Fruit fly (Drosophila melanogaster) whole organism, embryonic: ENCODE results near the gene Ilp7.

Experiments
- B-H2 ChIP-seq: fragments of 200-800 bp; sonication (Bioruptor generic); optimal IDR thresholded peaks from 2 replicates; lab custom pipeline; 2018; ENCODE audit warnings: missing biosample characterization, mild to moderate bottlenecking, missing genetic modification characterization
- BtbVII ChIP-seq: fragments of 200-800 bp; sonication (Bioruptor generic); optimal IDR thresholded peaks from 3 replicates; lab custom pipeline; 2017; ENCODE audit warnings: missing biosample characterization, mild to moderate bottlenecking, missing genetic modification characterization
- CG10147 ChIP-seq: fragments of 200-800 bp; sonication (Bioruptor generic); optimal IDR thresholded peaks from 2 replicates; lab custom pipeline; 2019; ENCODE audit warnings: missing biosample characterization, mild to moderate bottlenecking, missing genetic modification characterization, moderate library complexity
- CG10979 ChIP-seq: fragments of 200-800 bp; sonication (Bioruptor generic); optimal IDR thresholded peaks from 2 replicates; lab custom pipeline; 2018; ENCODE audit warnings: missing biosample characterization, mild to moderate bottlenecking, missing genetic modification characterization, moderate library complexity
- CG11085 ChIP-seq: fragments of 200-800 bp; sonication (Bioruptor generic); IDR thresholded peaks from 2 replicates; pipeline ENCODE4 v1.3.6; 2022; ENCODE audit warnings: missing biosample characterization, missing genetic modification characterization
- CG14710 ChIP-seq: fragments of 200-800 bp; sonication (Bioruptor generic); optimal IDR thresholded peaks from 3 replicates; lab custom pipeline; 2019; ENCODE audit warnings: missing biosample characterization, mild to moderate bottlenecking, missing genetic modification characterization, moderate library complexity
- CG15514 ChIP-seq: fragments of 200-800 bp; sonication (Bioruptor generic); optimal IDR thresholded peaks from 3 replicates; lab custom pipeline; 2017; ENCODE audit warnings: missing biosample characterization, missing genetic modification characterization, mild to moderate bottlenecking, moderate library complexity, missing genetic modification reagents
- CG18011 ChIP-seq: fragments of 200-800 bp; sonication (Bioruptor generic); optimal IDR thresholded peaks from 2 replicates; lab custom pipeline; 2017; ENCODE audit warnings: missing biosample characterization, missing genetic modification characterization, mild to moderate bottlenecking, moderate library complexity, missing genotype
- CG30403 ChIP-seq: fragments of 200-800 bp; sonication (Bioruptor generic); optimal IDR thresholded peaks from 3 replicates; lab custom pipeline; 2016; ENCODE audit warnings: missing biosample characterization, missing genetic modification characterization
- CG3065 ChIP-seq: fragments of 200-800 bp; sonication (Bioruptor generic); optimal IDR thresholded peaks from 2 replicates; lab custom pipeline; 2016; ENCODE audit warnings: missing biosample characterization, missing genetic modification characterization
- CG4282 ChIP-seq: fragments of 200-800 bp; sonication (Bioruptor generic); optimal IDR thresholded peaks from 2 replicates; lab custom pipeline; 2016; ENCODE audit warnings: missing biosample characterization, missing genetic modification characterization
- CG4360 ChIP-seq: fragments of 200-800 bp; sonication (Bioruptor generic); IDR thresholded peaks from 2 replicates; pipeline ENCODE4 v1.3.6; 2022; ENCODE audit warnings: missing biosample characterization, missing genetic modification characterization
- CG4424 ChIP-seq: fragments of 200-800 bp; sonication (Bioruptor generic); optimal IDR thresholded peaks from 3 replicates; lab custom pipeline; 2016; ENCODE audit warnings: missing biosample characterization, missing genetic modification characterization
- CG5180 ChIP-seq: fragments of 200-800 bp; sonication (Bioruptor generic); optimal IDR thresholded peaks from 3 replicates; lab custom pipeline; 2017; ENCODE audit warnings: missing biosample characterization, missing genetic modification characterization, mild to moderate bottlenecking, moderate library complexity, missing genetic modification reagents
- CG6254 ChIP-seq: fragments of 200-800 bp; sonication (Bioruptor generic); optimal IDR thresholded peaks from 3 replicates; lab custom pipeline; 2017; ENCODE audit warnings: mild to moderate bottlenecking, missing biosample characterization, missing genetic modification reagents, missing genetic modification characterization
- CG6854 ChIP-seq: fragments of 200-800 bp; sonication (Bioruptor generic); optimal IDR thresholded peaks from 3 replicates; lab custom pipeline; 2017; ENCODE audit warnings: missing biosample characterization, mild to moderate bottlenecking, missing genetic modification characterization
- CG7963 ChIP-seq: fragments of 200-800 bp; sonication (Bioruptor generic); IDR thresholded peaks from 3 replicates; pipeline ENCODE4 v1.3.6; 2022; ENCODE audit warnings: missing biosample characterization, missing genetic modification characterization; ENCODE audit not compliant: partially characterized antibody
- CG8478 ChIP-seq: fragments of >200 bp; optimal IDR thresholded peaks from 2 replicates; lab custom pipeline; 2018
- CG9932 ChIP-seq: fragments of 200-800 bp; sonication (Bioruptor generic); IDR thresholded peaks from 2 replicates; pipeline ENCODE4 v1.3.6; 2022; ENCODE audit warnings: missing biosample characterization, missing genetic modification characterization
- Camta ChIP-seq: fragments of 200-800 bp; sonication (Bioruptor generic); optimal IDR thresholded peaks from 2 replicates; lab custom pipeline; 2016; ENCODE audit warnings: missing biosample characterization, missing genetic modification characterization
- HmgZ ChIP-seq: fragments of 200-800 bp; sonication (Bioruptor generic); optimal IDR thresholded peaks from 2 replicates; lab custom pipeline; 2018; ENCODE audit warnings: missing biosample characterization, mild to moderate bottlenecking, missing genetic modification characterization
- Mad ChIP-seq: fragments of 200-800 bp; sonication (Bioruptor generic); optimal IDR thresholded peaks from 2 replicates; lab custom pipeline; 2016; ENCODE audit warnings: missing biosample characterization, missing genetic modification characterization
- Mes4 ChIP-seq: fragments of 200-800 bp; sonication (Bioruptor generic); optimal IDR thresholded peaks from 2 replicates; lab custom pipeline; 2016; ENCODE audit warnings: missing biosample characterization, missing genetic modification characterization
- Mrtf ChIP-seq: fragments of 200-800 bp; sonication (Bioruptor generic); IDR thresholded peaks from 3 replicates; pipeline ENCODE4 v1.3.6; 2022; ENCODE audit warnings: missing biosample characterization, missing genetic modification characterization
- Oaz ChIP-seq: fragments of 200-800 bp; sonication (Bioruptor generic); IDR thresholded peaks from 2 replicates; pipeline ENCODE4 v1.3.6; 2022; ENCODE audit warnings: missing biosample characterization, missing genetic modification characterization
- Opbp ChIP-seq: fragments of 200-800 bp; sonication (Bioruptor generic); IDR thresholded peaks from 3 replicates; pipeline ENCODE4 v1.3.6; 2022; ENCODE audit warnings: missing biosample characterization, missing genetic modification characterization; ENCODE audit not compliant: partially characterized antibody
- Poxn ChIP-seq: fragments of 200-800 bp; sonication (Bioruptor generic); IDR thresholded peaks from 2 replicates; pipeline ENCODE4 v1.3.6; 2022; ENCODE audit warnings: missing biosample characterization, missing genetic modification characterization
- Ptx1 ChIP-seq: fragments of 200-800 bp; sonication (Bioruptor generic); IDR thresholded peaks from 2 replicates; pipeline ENCODE4 v1.3.6; 2022; ENCODE audit warnings: missing biosample characterization, missing genetic modification characterization
- Stat92E ChIP-seq, 3 experiments: fragments of >200 bp in 2 of 3; fragments of 200-800 bp in 1 of 3; sonication (Bioruptor generic) in 1 of 3; optimal IDR thresholded peaks; 2 replicates each; lab custom pipeline; 2017 to 2019; ENCODE audit warnings: missing biosample characterization in 3 of 3, missing genetic modification characterization in 3 of 3, mild to moderate bottlenecking in 1 of 3, moderate library complexity in 1 of 3
- Xbp1 ChIP-seq: fragments of 200-800 bp; sonication (Bioruptor generic); optimal IDR thresholded peaks from 3 replicates; lab custom pipeline; 2016; ENCODE audit warnings: missing biosample characterization, mild to moderate bottlenecking, missing genetic modification characterization
- amos ChIP-seq: fragments of 200-800 bp; sonication (Bioruptor generic); IDR thresholded peaks from 2 replicates; pipeline ENCODE4 v1.3.6; 2022; ENCODE audit warnings: missing biosample characterization, missing genetic modification characterization; ENCODE audit not compliant: partially characterized antibody
- bigmax ChIP-seq: fragments of 200-800 bp; sonication (Bioruptor generic); optimal IDR thresholded peaks from 2 replicates; lab custom pipeline; 2018; ENCODE audit warnings: missing biosample characterization, mild to moderate bottlenecking, missing genetic modification characterization
- cato ChIP-seq: fragments of 200-800 bp; sonication (Bioruptor generic); optimal IDR thresholded peaks from 2 replicates; lab custom pipeline; 2016; ENCODE audit warnings: missing biosample characterization, missing genetic modification characterization, borderline replicate concordance
- chif ChIP-seq, 2 experiments: fragments of 200-800 bp; sonication (Bioruptor generic); optimal IDR thresholded peaks; 3 replicates each; lab custom pipeline; 2016; ENCODE audit warnings: missing biosample characterization in 2 of 2, missing genetic modification characterization in 2 of 2
- chn ChIP-seq: fragments of 200-800 bp; sonication (Bioruptor generic); optimal IDR thresholded peaks from 2 replicates; lab custom pipeline; 2016; ENCODE audit warnings: missing biosample characterization, missing genetic modification characterization
- ci ChIP-seq: fragments of 200-800 bp; sonication (Bioruptor generic); IDR thresholded peaks from 3 replicates; pipeline ENCODE4 v1.3.6; 2022; ENCODE audit warnings: missing biosample characterization, missing genetic modification characterization
- disco-r ChIP-seq: fragments of 200-800 bp; sonication (Bioruptor generic); optimal IDR thresholded peaks from 2 replicates; lab custom pipeline; 2016; ENCODE audit warnings: missing biosample characterization, missing genetic modification characterization
- dpn ChIP-seq, 2 experiments: fragments of 200-800 bp; sonication (Bioruptor generic); optimal IDR thresholded peaks; 3 replicates each; lab custom pipeline; 2016; ENCODE audit warnings: missing biosample characterization in 2 of 2, missing genetic modification characterization in 2 of 2
- fd102C ChIP-seq: fragments of 200-800 bp; sonication (Bioruptor generic); optimal IDR thresholded peaks from 2 replicates; lab custom pipeline; 2018; ENCODE audit warnings: missing biosample characterization, mild to moderate bottlenecking, missing genetic modification characterization, moderate library complexity
- fru ChIP-seq: fragments of >200 bp; optimal IDR thresholded peaks from 2 replicates; lab custom pipeline; 2017
- gcm2 ChIP-seq: fragments of 200-800 bp; sonication (Bioruptor generic); optimal IDR thresholded peaks from 2 replicates; lab custom pipeline; 2016; ENCODE audit warnings: missing biosample characterization, missing genetic modification characterization
- gem ChIP-seq: fragments of 200-800 bp; sonication (Bioruptor generic); optimal IDR thresholded peaks from 2 replicates; lab custom pipeline; 2019; ENCODE audit warnings: missing biosample characterization, mild to moderate bottlenecking, missing genetic modification characterization, moderate library complexity
- ken ChIP-seq: fragments of 200-800 bp; sonication (Bioruptor generic); IDR thresholded peaks from 3 replicates; pipeline ENCODE4 v1.3.6; 2022; ENCODE audit warnings: missing biosample characterization, missing genetic modification characterization
- maf-S ChIP-seq: fragments of 200-800 bp; sonication (Bioruptor generic); optimal IDR thresholded peaks from 2 replicates; lab custom pipeline; 2016; ENCODE audit warnings: missing biosample characterization, missing genetic modification characterization
- nmo ChIP-seq: fragments of 200-800 bp; sonication (Bioruptor generic); optimal IDR thresholded peaks from 2 replicates; lab custom pipeline; 2018; ENCODE audit warnings: missing biosample characterization, mild to moderate bottlenecking, missing genetic modification characterization, moderate library complexity
- otp ChIP-seq: fragments of 200-800 bp; sonication (Bioruptor generic); IDR thresholded peaks from 3 replicates; pipeline ENCODE4, ENCODE4 v1.3.6; 2022; ENCODE audit warnings: missing biosample characterization, missing genetic modification characterization
- sens-2 ChIP-seq: fragments of 200-800 bp; sonication (Bioruptor generic); IDR thresholded peaks from 2 replicates; pipeline ENCODE4 v1.3.6; 2022; ENCODE audit warnings: missing biosample characterization, missing genetic modification characterization
- stwl ChIP-seq: fragments of 200-800 bp; sonication (Bioruptor generic); optimal IDR thresholded peaks from 3 replicates; lab custom pipeline; 2018; ENCODE audit warnings: missing biosample characterization, mild to moderate bottlenecking, missing genetic modification characterization, moderate library complexity
- unc-4 ChIP-seq: fragments of 200-800 bp; sonication (Bioruptor generic); IDR thresholded peaks from 2 replicates; pipeline ENCODE4 v1.3.6; 2022; ENCODE audit warnings: missing biosample characterization, missing genetic modification characterization; ENCODE audit not compliant: partially characterized antibody
- wdn ChIP-seq: fragments of 200-800 bp; sonication (Bioruptor generic); IDR thresholded peaks from 2 replicates; pipeline ENCODE4 v1.3.6; 2022; ENCODE audit warnings: missing biosample characterization, missing genetic modification characterization

Gene Ilp7

DNA sequence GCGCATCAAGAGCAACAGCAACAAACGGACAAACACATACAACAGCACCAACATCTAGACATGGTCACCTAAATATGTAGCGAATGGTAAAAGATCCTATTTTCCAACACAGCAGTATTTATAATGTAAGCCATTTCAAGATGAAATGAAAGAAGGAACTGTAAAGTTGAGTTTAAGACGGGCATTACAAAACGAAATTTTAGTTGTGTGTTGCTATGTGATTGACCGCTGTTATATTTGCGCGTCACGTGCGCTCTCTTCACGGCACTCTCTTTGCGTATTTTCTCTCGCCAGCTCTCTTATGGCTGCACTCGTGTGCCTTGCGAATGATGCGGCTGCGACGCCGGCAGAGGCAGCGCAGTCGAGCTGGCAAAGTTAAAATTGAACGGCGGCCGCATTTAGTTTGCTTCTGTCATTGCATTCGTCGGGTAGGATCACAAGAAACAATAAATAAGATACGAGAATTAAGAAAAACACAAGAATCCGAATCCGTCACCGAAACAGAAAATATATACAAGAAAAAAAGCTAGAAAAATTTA, 20.5 kb downstream of the Ilp7 start (continued):
- TF ChIP-seq CG15514 (GFP tag; lab: Kevin White, UChicago) (no peak), CG4424 (GFP tag; lab: Kevin White, UChicago) (peak; percentile 64), unc-4 (GFP tag; lab: Robert Waterston, UW) (no peak), sens-2 (GFP tag; lab: Robert Waterston, UW) (peak; percentile 38; the same call in 1 of the 2 replicates), CG7963 (GFP tag; lab: Robert Waterston, UW) (no peak), Stat92E (GFP tag; optimal IDR thresholded peaks at IDR 0.05; lab: Kevin White, UChicago) (no peak), Mrtf (GFP tag; lab: Robert Waterston, UW) (0 out of 3 replicates have a peak, but pooled peaks have one; percentile 51), ken (GFP tag; lab: Robert Waterston, UW) (peak; percentile 67; the same call in 2 of the 3 replicates), otp (peak; percentile 61; the same call in 2 of the 3 replicates), fd102C (GFP tag; lab: Kevin White, UChicago) (no peak), gcm2 (peak; percentile 11), ci (GFP tag; lab: Robert Waterston, UW) (peak; percentile 85), CG18011 (GFP tag; lab: Kevin White, UChicago) (no peak), Opbp (GFP tag; lab: Robert Waterston, UW) (no peak), CG6854 (GFP tag; lab: Kevin White, UChicago) (peak; percentile 51), wdn (GFP tag; lab: Robert Waterston, UW) (peak; percentile 36; the same call in 1 of the 2 replicates), chif (GFP tag; optimal IDR thresholded peaks at IDR 0.05; lab: Kevin White, UChicago) (peak; percentile 49 to 74), dpn (GFP tag; optimal IDR thresholded peaks at IDR 0.05; lab: Kevin White, UChicago) (peak; percentile 62 to 72), HmgZ (tag; lab: Kevin White, UChicago) (no peak), maf-S (peak; percentile 32), CG30403 (GFP tag; lab: Kevin White, UChicago) (peak; percentile 74), BtbVII (GFP tag; lab: Kevin White, UChicago) (peak; percentile 33), nmo (peak; percentile 64), chn (GFP tag; lab: Kevin White, UChicago) (peak; percentile 59), B-H2 (GFP tag; lab: Kevin White, UChicago) (no peak), CG11085 (GFP tag; lab: Robert Waterston, UW) (no peak), disco-r (GFP tag; lab: Kevin White, UChicago) (peak; percentile 34), Camta (GFP tag; lab: Kevin White, UChicago) (peak; percentile 43), Xbp1 (GFP tag; lab: Kevin White, UChicago) (peak; percentile 75), cato (no peak), Poxn (GFP tag; lab: Robert Waterston, UW) (no peak), Mad (GFP tag; lab: Kevin White, UChicago) (peak; percentile 12), CG8478 (no peak), bigmax (GFP tag; lab: Kevin White, UChicago) (no peak), CG5180 (no peak), CG10979 (peak; percentile 71), Mes4 (GFP tag; lab: Kevin White, UChicago) (peak; percentile 70), CG4360 (GFP tag; lab: Robert Waterston, UW) (peak; percentile 53), Ptx1 (GFP tag; lab: Robert Waterston, UW) (peak; percentile 71), amos (GFP tag; lab: Robert Waterston, UW) (no peak), CG9932 (GFP tag; lab: Robert Waterston, UW) (peak; percentile 36), gem (peak; percentile 78), CG3065 (GFP tag; lab: Kevin White, UChicago) (no peak), fru (lab: Kevin White, UChicago) (no peak), Oaz (GFP tag; lab: Robert Waterston, UW) (no peak), CG10147 (peak; percentile 25), CG14710 (tag; lab: Kevin White, UChicago) (peak; percentile 42), CG6254 (GFP tag; lab: Kevin White, UChicago) (peak; percentile 46), stwl (tag; lab: Kevin White, UChicago) (no peak), CG4282 (GFP tag; lab: Kevin White, UChicago) (no peak)
